Fruit fly (Drosophila melanogaster) whole organism, adult: ENCODE data around the gene CG42828.
A peak's percentile ranks its signal among the peaks of the same experiment; 100 is the strongest.

Source experiments
- CG11617 ChIP-seq: fragments of 200-800 bp; sonication (Bioruptor generic); optimal IDR thresholded peaks from 2 replicates; lab custom pipeline; 2017; ENCODE audit warnings: mild to moderate bottlenecking, missing biosample characterization, missing genetic modification reagents, missing genetic modification characterization
- CG1620 ChIP-seq: fragments of 200-800 bp; sonication (Bioruptor generic); optimal IDR thresholded peaks from 2 replicates; lab custom pipeline; 2016; ENCODE audit warnings: missing biosample characterization, missing genetic modification characterization
- CG33017 ChIP-seq: fragments of 200-800 bp; sonication (Bioruptor generic); optimal IDR thresholded peaks from 2 replicates; lab custom pipeline; 2018; ENCODE audit warnings: missing biosample characterization, mild to moderate bottlenecking, missing genetic modification characterization, moderate library complexity
- CG5204 ChIP-seq: fragments of 200-800 bp; sonication (Bioruptor generic); optimal IDR thresholded peaks from 2 replicates; lab custom pipeline; 2016; ENCODE audit warnings: missing biosample characterization, missing genetic modification characterization
- Clk ChIP-seq: fragments of 200-800 bp; sonication (Bioruptor generic); optimal IDR thresholded peaks from 2 replicates; lab custom pipeline; 2017; ENCODE audit warnings: missing biosample characterization, missing genetic modification characterization
- Hr96 ChIP-seq: fragments of 200-800 bp; sonication (Bioruptor generic); optimal IDR thresholded peaks from 2 replicates; lab custom pipeline; 2016; ENCODE audit warnings: missing biosample characterization, missing genetic modification characterization
- bab1 ChIP-seq: fragments of 200-800 bp; sonication (Bioruptor generic); optimal IDR thresholded peaks from 3 replicates; lab custom pipeline; 2019; ENCODE audit warnings: missing biosample characterization, mild to moderate bottlenecking, missing genetic modification characterization, moderate library complexity
- cic ChIP-seq: fragments of 200-800 bp; sonication (Bioruptor generic); optimal IDR thresholded peaks from 2 replicates; lab custom pipeline; 2017; ENCODE audit warnings: missing biosample characterization, mild to moderate bottlenecking, missing genetic modification characterization, moderate library complexity
- cnc ChIP-seq, 2 experiments: fragments of >200 bp; optimal IDR thresholded peaks; 2 replicates each; lab custom pipeline; 2017
- tj ChIP-seq: fragments of 200-800 bp; sonication (Bioruptor generic); optimal IDR thresholded peaks from 3 replicates; lab custom pipeline; 2017; ENCODE audit warnings: missing biosample characterization, mild to moderate bottlenecking, missing genetic modification characterization, moderate library complexity

- TF ChIP-seq CG33017 (tag; lab: Kevin White, UChicago) (peak; percentile 70), CG1620 (GFP tag; lab: Kevin White, UChicago) (peak; percentile 48), Clk (GFP tag; lab: Kevin White, UChicago) (no peak), tj (GFP tag; lab: Kevin White, UChicago) (no peak), bab1 (GFP tag; lab: Kevin White, UChicago) (peak; percentile 43), Hr96 (peak; percentile 19), cic (no peak), CG11617 (GFP tag; lab: Kevin White, UChicago) (peak; percentile 4), cnc (optimal IDR thresholded peaks at IDR 0.05; lab: Kevin White, UChicago) (no peak), CG5204 (no peak)
These were observed 9.9 kb upstream of the CG42828 start, which contains the start of gene CG4408 for dm6 chr3R:23363515-23364124.
